Worm (Caenorhabditis elegans): Measurements from ENCODE around the gene F25E5.16.

Gene F25E5.16

DNA sequence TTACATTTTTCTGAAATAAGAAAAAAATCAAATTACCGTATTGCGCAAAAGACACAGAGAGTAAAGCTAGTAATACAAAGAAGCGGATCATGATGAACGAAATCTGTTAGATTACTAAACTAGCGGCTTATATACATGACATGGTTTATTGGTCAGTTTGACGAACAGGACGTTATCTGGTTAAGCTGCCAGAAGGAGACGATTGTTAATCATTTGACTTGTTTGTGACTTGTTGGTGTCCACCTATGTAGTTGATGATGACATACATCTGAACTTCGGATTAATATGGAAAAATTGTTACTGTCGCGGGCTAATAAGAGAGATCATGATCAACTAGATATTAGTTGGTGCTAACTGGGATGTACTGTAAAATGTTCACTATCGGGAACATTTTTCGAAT is 38.0 kb upstream of the F25E5.16 start, which contains the start of gene cnc-9:
TSS of gene cnc-9 (minus strand) at position 101 of the 400 bp plus-strand sequence.
- TF ChIP-seq ceh-2 (tag; optimal IDR thresholded peaks at IDR 0.05) = no peak
- TF ChIP-seq ceh-31 (tag; optimal IDR thresholded peaks at IDR 0.05) = no peak
- no peak for TF ChIP-seq nhr-232 (tag; optimal IDR thresholded peaks at IDR 0.05)
- TF ChIP-seq ceh-19 (GFP tag; optimal IDR thresholded peaks at IDR 0.05) = no peak
- TF ChIP-seq ceh-22 (tag; optimal IDR thresholded peaks at IDR 0.05) = no peak
- TF ChIP-seq pag-3 (tag; optimal IDR thresholded peaks at IDR 0.05; ENCODE audit: borderline replicate concordance) = no peak
- TF ChIP-seq unc-86 (tag; optimal IDR thresholded peaks at IDR 0.05) = no peak
- no peak for TF ChIP-seq fkh-6 (tag; optimal IDR thresholded peaks at IDR 0.05)
- no peak for TF ChIP-seq ttx-3 (tag; optimal IDR thresholded peaks at IDR 0.05)
- no peak for TF ChIP-seq mec-3 (tag; optimal IDR thresholded peaks at IDR 0.05; ENCODE audit: borderline replicate concordance)
- no peak for TF ChIP-seq nfya-1 (tag; optimal IDR thresholded peaks at IDR 0.05)

DNA sequence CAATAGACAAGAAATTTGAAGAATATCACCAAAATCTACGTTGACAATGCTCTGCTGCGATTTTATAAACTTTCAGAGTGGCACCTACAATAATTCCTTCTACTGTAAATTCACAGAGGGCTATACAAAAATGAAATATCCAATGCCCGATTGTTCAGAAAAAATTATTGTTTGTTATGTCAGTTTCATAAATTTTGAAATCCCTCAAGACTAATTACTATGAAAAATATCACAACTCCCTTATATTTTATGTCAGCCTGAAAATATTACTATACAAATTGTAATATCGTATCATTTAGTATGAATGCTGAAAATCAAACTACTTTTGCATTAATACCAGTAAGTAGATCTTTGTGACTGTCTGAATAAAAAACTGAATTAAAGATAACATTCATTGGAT is 37.5 kb upstream of the F25E5.16 start, which contains the start of gene srx-60:
TSS of gene srx-60 (plus strand) at position 301 of the 400 bp plus-strand sequence.
- TF ChIP-seq ceh-14 (tag; optimal IDR thresholded peaks at IDR 0.05) = no peak
- TF ChIP-seq elt-4 (tag; optimal IDR thresholded peaks at IDR 0.05) = no peak
- no peak for TF ChIP-seq ceh-19 (GFP tag; optimal IDR thresholded peaks at IDR 0.05)
- no peak for TF ChIP-seq unc-86 (tag; optimal IDR thresholded peaks at IDR 0.05)
- TF ChIP-seq ttx-3 (tag; optimal IDR thresholded peaks at IDR 0.05) = no peak
- no peak for TF ChIP-seq ceh-45 (GFP tag; IDR thresholded peaks at IDR 0.05)
- no peak for TF ChIP-seq unc-42 (tag; optimal IDR thresholded peaks at IDR 0.05)
- TF ChIP-seq nhr-232 (tag; optimal IDR thresholded peaks at IDR 0.05) = no peak
- no peak for TF ChIP-seq pqm-1 (tag; optimal IDR thresholded peaks at IDR 0.05)
- TF ChIP-seq C38D4.7 (GFP tag; optimal IDR thresholded peaks at IDR 0.05) = no peak
- TF ChIP-seq tbx-7 (tag; optimal IDR thresholded peaks at IDR 0.05) = no peak
- TF ChIP-seq ets-4 (tag; optimal IDR thresholded peaks at IDR 0.05) = no peak

DNA sequence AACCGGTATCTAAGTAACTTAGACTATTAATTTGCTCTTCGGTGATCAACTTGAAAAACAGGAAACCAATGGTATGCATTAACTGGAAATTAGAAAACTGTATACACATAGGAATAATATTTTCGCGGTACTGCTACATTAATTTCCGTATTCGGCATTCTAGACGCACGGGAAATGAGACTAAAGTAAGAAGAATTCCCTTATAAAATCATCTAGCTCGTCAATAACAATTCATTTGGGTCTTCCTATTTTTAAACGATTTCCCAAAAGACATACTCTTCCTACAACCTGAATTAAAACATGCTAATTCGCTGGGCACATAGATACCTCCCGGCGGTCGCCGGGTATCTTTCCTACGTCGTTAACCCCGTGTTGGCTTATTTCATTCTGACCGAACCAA is 35.7 kb upstream of the F25E5.16 start, which contains the start of gene srj-13:
TSS of gene srj-13 (plus strand) at position 301 of the 400 bp plus-strand sequence.
- TF ChIP-seq dve-1 (tag; optimal IDR thresholded peaks at IDR 0.05) (no peak), ceh-34 (tag; optimal IDR thresholded peaks at IDR 0.05) (no peak), elt-2 (tag; optimal IDR thresholded peaks at IDR 0.05) (no peak), ceh-30 (tag; optimal IDR thresholded peaks at IDR 0.05) (no peak), pax-1 (tag; optimal IDR thresholded peaks at IDR 0.05) (no peak), elt-4 (tag; optimal IDR thresholded peaks at IDR 0.05) (no peak), madf-2 (tag; optimal IDR thresholded peaks at IDR 0.05) (no peak), nhr-232 (tag; optimal IDR thresholded peaks at IDR 0.05) (no peak), che-1 (tag; optimal IDR thresholded peaks at IDR 0.05) (no peak)

DNA sequence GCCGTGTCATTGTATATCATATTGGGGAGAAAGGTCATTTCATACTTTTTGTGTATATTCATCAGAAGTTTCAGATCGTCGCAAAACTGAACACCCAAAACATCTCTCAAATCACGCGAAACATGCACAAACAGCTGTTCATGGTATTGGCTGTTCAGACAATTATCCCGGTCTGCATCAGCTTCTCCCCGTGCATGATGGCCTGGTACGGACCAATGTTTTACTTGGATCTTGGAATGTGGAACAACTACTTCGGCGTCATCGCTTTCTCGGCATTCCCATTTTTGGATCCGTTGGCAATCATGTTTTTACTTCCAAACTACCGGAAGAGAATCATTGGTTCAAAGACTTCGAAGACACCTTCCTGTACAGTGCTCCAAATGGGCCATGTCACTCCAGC is 34.6 kb upstream of the F25E5.16 start:
- TF ChIP-seq ztf-16 (tag; optimal IDR thresholded peaks at IDR 0.05) = no peak
- TF ChIP-seq gmeb-2 (tag; optimal IDR thresholded peaks at IDR 0.05) = no peak
- no peak for TF ChIP-seq madf-2 (tag; optimal IDR thresholded peaks at IDR 0.05)
- no peak for TF ChIP-seq fax-1 (tag; optimal IDR thresholded peaks at IDR 0.05)
- no peak for TF ChIP-seq ceh-9 (tag; optimal IDR thresholded peaks at IDR 0.05)
- TF ChIP-seq npax-4 (tag; optimal IDR thresholded peaks at IDR 0.05) = no peak
- TF ChIP-seq pax-1 (tag; optimal IDR thresholded peaks at IDR 0.05) = no peak
- no peak for TF ChIP-seq sox-4 (tag; optimal IDR thresholded peaks at IDR 0.05)
- no peak for TF ChIP-seq nhr-232 (tag; optimal IDR thresholded peaks at IDR 0.05)
- no peak for TF ChIP-seq che-1 (tag; optimal IDR thresholded peaks at IDR 0.05)
- no peak for TF ChIP-seq tbx-2 (tag; optimal IDR thresholded peaks at IDR 0.05)
- no peak for TF ChIP-seq ceh-19 (GFP tag; optimal IDR thresholded peaks at IDR 0.05)
- no peak for TF ChIP-seq unc-42 (tag; optimal IDR thresholded peaks at IDR 0.05)

DNA sequence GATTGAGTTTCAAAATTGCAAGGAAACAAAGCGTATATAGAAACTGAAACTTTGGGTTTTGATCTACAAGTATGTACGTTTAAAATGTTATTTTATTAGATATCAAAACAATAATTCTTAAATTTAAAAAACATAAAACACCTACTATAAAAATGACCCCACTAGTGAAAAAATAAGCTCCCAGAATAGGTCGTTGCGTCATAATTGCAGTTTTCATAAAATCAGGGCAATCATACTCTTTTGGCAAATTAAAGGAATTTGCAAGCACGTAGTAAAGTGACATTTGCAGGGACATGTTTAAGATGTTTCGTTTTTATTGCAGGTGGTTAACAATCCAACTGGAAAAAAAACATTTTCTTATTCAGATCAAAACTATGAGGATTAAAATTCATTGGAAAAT is 29.6 kb upstream of the F25E5.16 start, which contains the start of gene srt-6:
TSS of gene srt-6 (minus strand) at position 295 of the 400 bp plus-strand sequence.
- TF ChIP-seq nhr-232 (tag; optimal IDR thresholded peaks at IDR 0.05) (no peak), K02D7.2 (tag; optimal IDR thresholded peaks at IDR 0.05) (no peak), ceh-2 (tag; optimal IDR thresholded peaks at IDR 0.05) (no peak), nhr-11 (tag; optimal IDR thresholded peaks at IDR 0.05) (no peak), tbx-7 (tag; optimal IDR thresholded peaks at IDR 0.05) (no peak), pros-1 (tag; optimal IDR thresholded peaks at IDR 0.05) (no peak), madf-2 (tag; optimal IDR thresholded peaks at IDR 0.05) (no peak), sox-4 (tag; optimal IDR thresholded peaks at IDR 0.05) (no peak), dmd-4 (tag; optimal IDR thresholded peaks at IDR 0.05; ENCODE audit: borderline replicate concordance) (no peak), hlh-13 (GFP tag; optimal IDR thresholded peaks at IDR 0.05) (no peak), pha-4 (tag; optimal IDR thresholded peaks at IDR 0.05) (no peak)
